Fruit fly (Drosophila melanogaster): Measurements from ENCODE around the gene CG4438.
A peak's percentile ranks its signal among the peaks of the same experiment; 100 is the strongest.

Gene CG4438

DNA sequence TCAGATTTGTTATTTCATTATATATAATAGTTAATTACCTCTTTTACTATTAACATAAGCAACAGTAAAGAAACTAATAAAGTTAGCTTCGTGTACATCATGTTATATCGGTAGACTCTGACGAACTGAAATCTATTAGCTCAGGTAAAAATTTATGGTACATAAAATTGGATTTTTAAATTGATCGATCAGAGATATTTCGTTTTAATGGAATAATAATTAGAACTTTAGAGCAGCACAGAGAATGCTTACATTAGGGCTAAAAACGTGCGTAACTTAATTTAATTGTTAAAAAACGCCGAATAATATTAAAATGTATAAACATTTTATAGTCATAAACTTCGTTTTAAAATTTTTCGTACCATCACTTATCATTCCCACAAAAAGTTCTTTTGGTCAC, 42.9 kb upstream of the CG4438 start, which contains the start of gene CG33723:
Gene CG33723 (minus strand): TSS at position 101 of the 400 bp plus-strand sequence.
- no peak for TF ChIP-seq CG31627 (GFP tag; optimal IDR thresholded peaks at IDR 0.05)
- no peak for TF ChIP-seq CG11902 (GFP tag; optimal IDR thresholded peaks at IDR 0.05)
- no peak for TF ChIP-seq Eip93F (GFP tag; optimal IDR thresholded peaks at IDR 0.05)
- no peak for TF ChIP-seq OdsH (GFP tag; optimal IDR thresholded peaks at IDR 0.05)
- TF ChIP-seq CG1621 (tag; optimal IDR thresholded peaks at IDR 0.05), result no peak
- no peak for TF ChIP-seq cyc (GFP tag; optimal IDR thresholded peaks at IDR 0.05)
- no peak for TF ChIP-seq Blimp-1 (GFP tag; optimal IDR thresholded peaks at IDR 0.05)
- no peak for TF ChIP-seq CG8632 (GFP tag; optimal IDR thresholded peaks at IDR 0.05)
- TF ChIP-seq CG6792 (GFP tag; optimal IDR thresholded peaks at IDR 0.05), result no peak
- no peak for TF ChIP-seq CG9139 (GFP tag; optimal IDR thresholded peaks at IDR 0.05)
- no peak for TF ChIP-seq fkh (GFP tag; optimal IDR thresholded peaks at IDR 0.05)
- no peak for TF ChIP-seq Sox15 (GFP tag; optimal IDR thresholded peaks at IDR 0.05)

- peak; percentile 79 for TF ChIP-seq CG31627 (GFP tag; optimal IDR thresholded peaks at IDR 0.05)
- peak; percentile 76 for TF ChIP-seq Smox (GFP tag; optimal IDR thresholded peaks at IDR 0.05)
- TF ChIP-seq fkh (GFP tag; optimal IDR thresholded peaks at IDR 0.05), result no peak
- TF ChIP-seq dsx (GFP tag; optimal IDR thresholded peaks at IDR 0.05; ENCODE audit: poor library complexity, severe bottlenecking), result no peak
- TF ChIP-seq CG32006 (GFP tag; optimal IDR thresholded peaks at IDR 0.05), result peak; percentile 42
- peak; percentile 29 for TF ChIP-seq CG3919 (GFP tag; optimal IDR thresholded peaks at IDR 0.05)
- no peak for TF ChIP-seq Eip93F (GFP tag; optimal IDR thresholded peaks at IDR 0.05)
- TF ChIP-seq CG8632 (GFP tag; optimal IDR thresholded peaks at IDR 0.05), result no peak
- TF ChIP-seq Hr38 (GFP tag; optimal IDR thresholded peaks at IDR 0.05), result no peak
- peak; percentile 47 for TF ChIP-seq achi (GFP tag; optimal IDR thresholded peaks at IDR 0.05)
- TF ChIP-seq spab (GFP tag; optimal IDR thresholded peaks at IDR 0.05), result peak; percentile 9
- TF ChIP-seq vri (GFP tag; optimal IDR thresholded peaks at IDR 0.05), result peak; percentile 21
- peak; percentile 82 for TF ChIP-seq svp (GFP tag)
- TF ChIP-seq CG1621 (tag; optimal IDR thresholded peaks at IDR 0.05), result no peak
- TF ChIP-seq CG6276 (GFP tag; optimal IDR thresholded peaks at IDR 0.05), result no peak
- peak; percentile 25 for TF ChIP-seq Hr4 (GFP tag; optimal IDR thresholded peaks at IDR 0.05)
- peak; percentile 55 for TF ChIP-seq OdsH (GFP tag; optimal IDR thresholded peaks at IDR 0.05)
- TF ChIP-seq CG3032 (tag; optimal IDR thresholded peaks at IDR 0.05), result peak; percentile 21
- no peak for TF ChIP-seq Blimp-1 (GFP tag; optimal IDR thresholded peaks at IDR 0.05)
- peak; percentile 56; the same call in 1 of the 3 replicates for TF ChIP-seq CG6163 (GFP tag; IDR thresholded peaks at IDR 0.05)
- peak; percentile 19 for TF ChIP-seq CG10631 (GFP tag; optimal IDR thresholded peaks at IDR 0.05)
- TF ChIP-seq Ets96B (tag; optimal IDR thresholded peaks at IDR 0.05), result peak; percentile 36
- TF ChIP-seq CG8119 (GFP tag; IDR thresholded peaks at IDR 0.05), result peak; percentile 42; the same call in 2 of the 3 replicates
- TF ChIP-seq Met (GFP tag; optimal IDR thresholded peaks at IDR 0.05), result peak; percentile 58
- peak; percentile 36 for TF ChIP-seq Eip75B (GFP tag; optimal IDR thresholded peaks at IDR 0.05)
- TF ChIP-seq CG15336 (GFP tag; IDR thresholded peaks at IDR 0.05), result peak; percentile 48; the same call in 1 of the 2 replicates
- peak; percentile 54 for TF ChIP-seq CG6792 (GFP tag; optimal IDR thresholded peaks at IDR 0.05)
- TF ChIP-seq CG7368 (GFP tag; optimal IDR thresholded peaks at IDR 0.05), result peak; percentile 24
- TF ChIP-seq CG16779 (tag; optimal IDR thresholded peaks at IDR 0.05), result no peak
- TF ChIP-seq Sox102F (GFP tag; optimal IDR thresholded peaks at IDR 0.05), result peak; percentile 72
- peak; percentile 71 for TF ChIP-seq topi (GFP tag; optimal IDR thresholded peaks at IDR 0.05)
- TF ChIP-seq Ets21C (GFP tag; optimal IDR thresholded peaks at IDR 0.05), result peak; percentile 64
- TF ChIP-seq CG4318 (GFP tag; optimal IDR thresholded peaks at IDR 0.05), result no peak
- peak; percentile 43 for TF ChIP-seq net (GFP tag; optimal IDR thresholded peaks at IDR 0.05)
- no peak for TF ChIP-seq CG6808 (GFP tag; optimal IDR thresholded peaks at IDR 0.05)
- no peak for TF ChIP-seq salr (GFP tag; optimal IDR thresholded peaks at IDR 0.05)
- peak; percentile 74 for TF ChIP-seq esn (GFP tag; optimal IDR thresholded peaks at IDR 0.05)
- TF ChIP-seq ss (GFP tag; optimal IDR thresholded peaks at IDR 0.05), result peak in 1 of 2 experiments; percentile 17
- TF ChIP-seq dac (GFP tag; optimal IDR thresholded peaks at IDR 0.05), result no peak
- TF ChIP-seq CG10669 (GFP tag; optimal IDR thresholded peaks at IDR 0.05), result peak; percentile 32
- TF ChIP-seq Gug (GFP tag; IDR thresholded peaks at IDR 0.05), result no peak
- TF ChIP-seq CG6854 (GFP tag; optimal IDR thresholded peaks at IDR 0.05), result no peak
- TF ChIP-seq CG34406 (GFP tag; optimal IDR thresholded peaks at IDR 0.05), result peak; percentile 39
- TF ChIP-seq CG9139 (GFP tag; optimal IDR thresholded peaks at IDR 0.05), result no peak
- TF ChIP-seq cyc (GFP tag; optimal IDR thresholded peaks at IDR 0.05), result peak; percentile 60
- TF ChIP-seq CG11902 (GFP tag; optimal IDR thresholded peaks at IDR 0.05), result peak; percentile 37
- no peak for TF ChIP-seq Sox15 (GFP tag; optimal IDR thresholded peaks at IDR 0.05)
Observed at dm6 chr2L:9438227-9438626, 40.4 kb upstream of the CG4438 start.
